Worm (Caenorhabditis elegans): Measurements from ENCODE around the gene C29F9.12.

- no peak for TF ChIP-seq med-1 (GFP tag; optimal IDR thresholded peaks at IDR 0.05; ENCODE audit: insufficient read depth)
- TF ChIP-seq ztf-29 (GFP tag; IDR thresholded peaks at IDR 0.05) = no peak
- TF ChIP-seq ref-1 (GFP tag; conservative IDR thresholded peaks at IDR 0.05) = no peak
- TF ChIP-seq klf-2 (GFP tag; conservative IDR thresholded peaks at IDR 0.05) = no peak
- no peak for TF ChIP-seq flt-1 (GFP tag; IDR thresholded peaks at IDR 0.05)
- no peak for TF ChIP-seq ztf-23 (GFP tag; IDR thresholded peaks at IDR 0.05)
- TF ChIP-seq T22C8.4 (GFP tag; IDR thresholded peaks at IDR 0.05) = no peak
- no peak for TF ChIP-seq cog-1 (tag; optimal IDR thresholded peaks at IDR 0.05)
- no peak for TF ChIP-seq tab-1 (GFP tag; IDR thresholded peaks at IDR 0.05)
Observed at ce11 chrIII:159149-159548, 37.3 kb upstream of the C29F9.12 start.

Measured in whole organism, midembryonic.